In genomic region chr3L:16782218-16782763, dm6 we compare ENCODE assay signal across 2 fruit fly cellular contexts.
TF ChIP-seq lines count a peak whose summit lies in the region.

No protein-coding gene starts in this region.

TF ChIP-seq in whole organism, embryonic, 481 proteins besides CTCF, POLR2A, EP300 and RAD21 (continued from another document and continues in another):
- no peak for TF ChIP-seq lov (optimal IDR thresholded peaks at IDR 0.05; lab: Kevin White, UChicago)
- peak; percentile 44; the same call in 1 of the 3 replicates for TF ChIP-seq lov (GFP tag; IDR thresholded peaks at IDR 0.05; lab: Robert Waterston, UW)
- TF ChIP-seq CG31224 (GFP tag; IDR thresholded peaks at IDR 0.05; lab: Robert Waterston, UW): peak; percentile 5; the same call in 1 of the 2 replicates
- peak in 1 of 2 experiments; percentile 12 for TF ChIP-seq crp (GFP tag; optimal IDR thresholded peaks at IDR 0.05; lab: Kevin White, UChicago)
- TF ChIP-seq PHDP (tag; optimal IDR thresholded peaks at IDR 0.05; lab: Kevin White, UChicago): no peak
- no peak for TF ChIP-seq B-H2 (GFP tag; optimal IDR thresholded peaks at IDR 0.05; lab: Kevin White, UChicago)
- peak; percentile 68 for TF ChIP-seq CG14441 (GFP tag; IDR thresholded peaks at IDR 0.05; lab: Robert Waterston, UW)
- no peak for TF ChIP-seq Nf-YC (tag; optimal IDR thresholded peaks at IDR 0.05; lab: Kevin White, UChicago)
- TF ChIP-seq CG12236 (GFP tag; optimal IDR thresholded peaks at IDR 0.05; lab: Kevin White, UChicago): peak; percentile 47
- TF ChIP-seq Antp (GFP tag; optimal IDR thresholded peaks at IDR 0.05; lab: Kevin White, UChicago): peak; percentile 63
- no peak for TF ChIP-seq CG3065 (GFP tag; optimal IDR thresholded peaks at IDR 0.05; lab: Kevin White, UChicago)
- TF ChIP-seq salm (tag; optimal IDR thresholded peaks at IDR 0.05; lab: Kevin White, UChicago): peak; percentile 61
- peak; percentile 1 for TF ChIP-seq ab (GFP tag; optimal IDR thresholded peaks at IDR 0.05; lab: Kevin White, UChicago)
- TF ChIP-seq CG9817 (tag; optimal IDR thresholded peaks at IDR 0.05; lab: Kevin White, UChicago): peak; percentile 32
- TF ChIP-seq CG15073 (GFP tag; optimal IDR thresholded peaks at IDR 0.05; lab: Kevin White, UChicago): no peak
- TF ChIP-seq Chrac-16 (GFP tag; optimal IDR thresholded peaks at IDR 0.05; lab: Kevin White, UChicago): peak; percentile 72
- no peak for TF ChIP-seq yki (optimal IDR thresholded peaks at IDR 0.05; lab: Kevin White, UChicago)
- peak; percentile 57 for TF ChIP-seq CG8359 (GFP tag; optimal IDR thresholded peaks at IDR 0.05; lab: Kevin White, UChicago; ENCODE audit: borderline replicate concordance)
- TF ChIP-seq insv (GFP tag; optimal IDR thresholded peaks at IDR 0.05; lab: Kevin White, UChicago): no peak
- peak; percentile 54 for TF ChIP-seq Abd-B (GFP tag; optimal IDR thresholded peaks at IDR 0.05; lab: Kevin White, UChicago)
- TF ChIP-seq hbn (GFP tag; IDR thresholded peaks at IDR 0.05; lab: Robert Waterston, UW; ENCODE audit: partially characterized antibody): no peak
- no peak; the same call in 1 of the 2 replicates for TF ChIP-seq MBD-R2 (GFP tag; IDR thresholded peaks at IDR 0.05; lab: Robert Waterston, UW)
- TF ChIP-seq CG11398 (GFP tag; optimal IDR thresholded peaks at IDR 0.05; lab: Kevin White, UChicago): peak; percentile 1
- peak; percentile 62 for TF ChIP-seq ewg (GFP tag; optimal IDR thresholded peaks at IDR 0.05; lab: Kevin White, UChicago)
- TF ChIP-seq pan (optimal IDR thresholded peaks at IDR 0.05; lab: Kevin White, UChicago): no peak
- TF ChIP-seq pan (GFP tag; optimal IDR thresholded peaks at IDR 0.05 in 1 of 2, IDR thresholded peaks at IDR 0.05 in 1 of 2): peak in 1 of 2 experiments; percentile 81
- no peak for TF ChIP-seq bowl (GFP tag; IDR thresholded peaks at IDR 0.05; lab: Robert Waterston, UW)
- TF ChIP-seq CG8290 (GFP tag; optimal IDR thresholded peaks at IDR 0.05; lab: Kevin White, UChicago): peak; percentile 23
- no peak for TF ChIP-seq CG8290 (tag; optimal IDR thresholded peaks at IDR 0.05; lab: Kevin White, UChicago)
- no peak for TF ChIP-seq CG15011 (GFP tag; optimal IDR thresholded peaks at IDR 0.05; lab: Kevin White, UChicago)
- peak; percentile 74 for TF ChIP-seq Xbp1 (GFP tag; optimal IDR thresholded peaks at IDR 0.05; lab: Kevin White, UChicago)
- peak; percentile 50 for TF ChIP-seq pho (GFP tag; optimal IDR thresholded peaks at IDR 0.05; lab: Kevin White, UChicago)
- TF ChIP-seq Dip2 (GFP tag; IDR thresholded peaks at IDR 0.05; lab: Robert Waterston, UW): no peak
- no peak for TF ChIP-seq NC2α (GFP tag; optimal IDR thresholded peaks at IDR 0.05; lab: Kevin White, UChicago)
- peak; percentile 76 for TF ChIP-seq lilli (GFP tag; optimal IDR thresholded peaks at IDR 0.05; lab: Kevin White, UChicago)
- TF ChIP-seq CG12769 (tag; optimal IDR thresholded peaks at IDR 0.05; lab: Kevin White, UChicago): no peak
- peak; percentile 40 for TF ChIP-seq CG2116 (GFP tag; optimal IDR thresholded peaks at IDR 0.05; lab: Kevin White, UChicago)
- no peak for TF ChIP-seq nau (GFP tag; optimal IDR thresholded peaks at IDR 0.05; lab: Kevin White, UChicago)
- TF ChIP-seq kay (GFP tag; optimal IDR thresholded peaks at IDR 0.05; lab: Kevin White, UChicago): peak; percentile 52
- TF ChIP-seq amos (GFP tag; IDR thresholded peaks at IDR 0.05; lab: Robert Waterston, UW; ENCODE audit: partially characterized antibody): no peak
- TF ChIP-seq Neu2 (GFP tag; optimal IDR thresholded peaks at IDR 0.05; lab: Kevin White, UChicago; ENCODE audit: borderline replicate concordance): no peak
- TF ChIP-seq stwl (tag; optimal IDR thresholded peaks at IDR 0.05; lab: Kevin White, UChicago): no peak
- peak; percentile 72 for TF ChIP-seq ttk (GFP tag; IDR thresholded peaks at IDR 0.05; lab: Robert Waterston, UW)
- TF ChIP-seq Sox100B (GFP tag; optimal IDR thresholded peaks at IDR 0.05; lab: Kevin White, UChicago): no peak
- TF ChIP-seq CHES-1-like (GFP tag; optimal IDR thresholded peaks at IDR 0.05; lab: Kevin White, UChicago): no peak
- TF ChIP-seq nerfin-1 (tag; optimal IDR thresholded peaks at IDR 0.05; lab: Kevin White, UChicago): peak; percentile 52
- peak; percentile 37; the same call in 1 of the 2 replicates for TF ChIP-seq sens-2 (GFP tag; IDR thresholded peaks at IDR 0.05; lab: Robert Waterston, UW)
- 0 out of 2 replicates have a peak, but pooled peaks have one; percentile 9 for TF ChIP-seq CG4360 (GFP tag; IDR thresholded peaks at IDR 0.05; lab: Robert Waterston, UW)
- TF ChIP-seq CG10565 (GFP tag; optimal IDR thresholded peaks at IDR 0.05; lab: Kevin White, UChicago): peak; percentile 40
- TF ChIP-seq CG13775 (GFP tag; optimal IDR thresholded peaks at IDR 0.05; lab: Kevin White, UChicago): peak; percentile 57
- TF ChIP-seq pros (GFP tag; optimal IDR thresholded peaks at IDR 0.05; lab: Kevin White, UChicago): no peak
- TF ChIP-seq Bdp1 (GFP tag; optimal IDR thresholded peaks at IDR 0.05; lab: Kevin White, UChicago): no peak
- TF ChIP-seq CG10543 (GFP tag; optimal IDR thresholded peaks at IDR 0.05; lab: Kevin White, UChicago): no peak
- TF ChIP-seq fd102C (GFP tag; optimal IDR thresholded peaks at IDR 0.05; lab: Kevin White, UChicago): no peak
- peak; percentile 70; the same call in 1 of the 3 replicates for TF ChIP-seq CG7357 (GFP tag; IDR thresholded peaks at IDR 0.05; lab: Robert Waterston, UW)
- TF ChIP-seq CG10321 (GFP tag; IDR thresholded peaks at IDR 0.05; lab: Robert Waterston, UW): peak; percentile 33; the same call in 1 of the 2 replicates
- TF ChIP-seq CG16813 (GFP tag; IDR thresholded peaks at IDR 0.05; lab: Robert Waterston, UW; ENCODE audit: partially characterized antibody): no peak
- TF ChIP-seq run (tag; optimal IDR thresholded peaks at IDR 0.05; lab: Kevin White, UChicago): peak; percentile 63
- TF ChIP-seq zen (tag; optimal IDR thresholded peaks at IDR 0.05; lab: Kevin White, UChicago): peak; percentile 60
- peak; percentile 68 for TF ChIP-seq CG12299 (tag; optimal IDR thresholded peaks at IDR 0.05; lab: Kevin White, UChicago)
- peak; percentile 78 for TF ChIP-seq HHEX (GFP tag; optimal IDR thresholded peaks at IDR 0.05; lab: Kevin White, UChicago)
- no peak for TF ChIP-seq CG3407 (GFP tag; optimal IDR thresholded peaks at IDR 0.05; lab: Kevin White, UChicago)
- TF ChIP-seq gcm (GFP tag; optimal IDR thresholded peaks at IDR 0.05; lab: Kevin White, UChicago): peak; percentile 37
- no peak for TF ChIP-seq CG18011 (GFP tag; optimal IDR thresholded peaks at IDR 0.05; lab: Kevin White, UChicago)
- TF ChIP-seq Mes4 (GFP tag; optimal IDR thresholded peaks at IDR 0.05; lab: Kevin White, UChicago): peak; percentile 36

TF ChIP-seq in whole organism, prepupa, 60 proteins besides CTCF, POLR2A, EP300 and RAD21 (continued from another document):
- TF ChIP-seq CG4318 (GFP tag; optimal IDR thresholded peaks at IDR 0.05; lab: Kevin White, UChicago): no peak
- TF ChIP-seq fkh (GFP tag; optimal IDR thresholded peaks at IDR 0.05; lab: Kevin White, UChicago): peak; percentile 17
- no peak for TF ChIP-seq dsx (GFP tag; optimal IDR thresholded peaks at IDR 0.05; lab: Kevin White, UChicago; ENCODE audit: poor library complexity, severe bottlenecking)
- TF ChIP-seq CG6792 (GFP tag; optimal IDR thresholded peaks at IDR 0.05; lab: Kevin White, UChicago): peak; percentile 85
- TF ChIP-seq CG9139 (GFP tag; optimal IDR thresholded peaks at IDR 0.05; lab: Kevin White, UChicago): no peak
- no peak for TF ChIP-seq ss (GFP tag; optimal IDR thresholded peaks at IDR 0.05; lab: Kevin White, UChicago)
- TF ChIP-seq CG6854 (GFP tag; optimal IDR thresholded peaks at IDR 0.05; lab: Kevin White, UChicago): peak; percentile 39
- no peak for TF ChIP-seq Smox (GFP tag; optimal IDR thresholded peaks at IDR 0.05; lab: Kevin White, UChicago)
- TF ChIP-seq CG8119 (GFP tag; IDR thresholded peaks at IDR 0.05; lab: Robert Waterston, UW): peak; percentile 72
- peak; percentile 64 for TF ChIP-seq CG11762 (GFP tag; optimal IDR thresholded peaks at IDR 0.05; lab: Kevin White, UChicago; ENCODE audit: insufficient read depth)
- TF ChIP-seq svp (GFP tag; lab: Kevin White, UChicago): no peak
- peak; percentile 87 for TF ChIP-seq Eip75B (GFP tag; optimal IDR thresholded peaks at IDR 0.05; lab: Kevin White, UChicago)
- no peak for TF ChIP-seq CG1621 (tag; optimal IDR thresholded peaks at IDR 0.05; lab: Kevin White, UChicago)
- no peak for TF ChIP-seq CG7368 (GFP tag; optimal IDR thresholded peaks at IDR 0.05; lab: Kevin White, UChicago)
- TF ChIP-seq CG16779 (tag; optimal IDR thresholded peaks at IDR 0.05; lab: Kevin White, UChicago): no peak
- no peak for TF ChIP-seq CG6276 (GFP tag; optimal IDR thresholded peaks at IDR 0.05; lab: Kevin White, UChicago)
- no peak for TF ChIP-seq Hr38 (GFP tag; optimal IDR thresholded peaks at IDR 0.05; lab: Kevin White, UChicago)
- peak; percentile 86 for TF ChIP-seq Hr39 (GFP tag; optimal IDR thresholded peaks at IDR 0.05; lab: Kevin White, UChicago)
- no peak for TF ChIP-seq Lpt (GFP tag; optimal IDR thresholded peaks at IDR 0.05; lab: Kevin White, UChicago)
- TF ChIP-seq pdm3 (GFP tag; optimal IDR thresholded peaks at IDR 0.05; lab: Kevin White, UChicago): no peak
- peak; percentile 72 for TF ChIP-seq Sox14 (GFP tag; optimal IDR thresholded peaks at IDR 0.05; lab: Kevin White, UChicago)
- no peak for TF ChIP-seq CG10669 (GFP tag; optimal IDR thresholded peaks at IDR 0.05; lab: Kevin White, UChicago)
- TF ChIP-seq salr (GFP tag; optimal IDR thresholded peaks at IDR 0.05; lab: Kevin White, UChicago): peak in 1 of 2 experiments; percentile 48
- no peak for TF ChIP-seq CG34406 (GFP tag; optimal IDR thresholded peaks at IDR 0.05; lab: Kevin White, UChicago)
- TF ChIP-seq vri (GFP tag; optimal IDR thresholded peaks at IDR 0.05; lab: Kevin White, UChicago): no peak
- peak; percentile 97 for TF ChIP-seq Eip78C (GFP tag; lab: Kevin White, UChicago)
- TF ChIP-seq Sox15 (GFP tag; optimal IDR thresholded peaks at IDR 0.05; lab: Kevin White, UChicago): peak; percentile 65
- no peak for TF ChIP-seq Met (GFP tag; optimal IDR thresholded peaks at IDR 0.05; lab: Kevin White, UChicago)
- TF ChIP-seq OdsH (GFP tag; optimal IDR thresholded peaks at IDR 0.05; lab: Kevin White, UChicago): no peak
- no peak for TF ChIP-seq acj6 (GFP tag; optimal IDR thresholded peaks at IDR 0.05; lab: Kevin White, UChicago)
- TF ChIP-seq Ets96B (tag; optimal IDR thresholded peaks at IDR 0.05; lab: Kevin White, UChicago): peak; percentile 78
- TF ChIP-seq CG15336 (GFP tag; IDR thresholded peaks at IDR 0.05; lab: Robert Waterston, UW): peak; percentile 75
- TF ChIP-seq CG3032 (tag; optimal IDR thresholded peaks at IDR 0.05; lab: Kevin White, UChicago): peak; percentile 69
- peak; percentile 88 for TF ChIP-seq topi (GFP tag; optimal IDR thresholded peaks at IDR 0.05; lab: Kevin White, UChicago)
- peak; percentile 60 for TF ChIP-seq CG11294 (GFP tag; IDR thresholded peaks at IDR 0.05; lab: Robert Waterston, UW)
- peak; percentile 76 for TF ChIP-seq CG11902 (GFP tag; optimal IDR thresholded peaks at IDR 0.05; lab: Kevin White, UChicago)
- TF ChIP-seq CG31627 (GFP tag; optimal IDR thresholded peaks at IDR 0.05; lab: Kevin White, UChicago): peak; percentile 86
